Worm (Caenorhabditis elegans): ENCODE data around the gene xpo-1.

xpo-1 gene

ce11 chrV:7854603-7855002 lies 49.7 kb downstream of the xpo-1 start, which contains the start of the genes C37C3.9 and C37C3.18 (continued):
- TF ChIP-seq mes-4 (tag; optimal IDR thresholded peaks at IDR 0.05) (no peak), gei-17 (GFP tag; optimal IDR thresholded peaks at IDR 0.05) (no peak), ztf-3 (GFP tag; optimal IDR thresholded peaks at IDR 0.05) (no peak), F57A8.1 (GFP tag; optimal IDR thresholded peaks at IDR 0.05) (no peak), mxl-1 (tag; optimal IDR thresholded peaks at IDR 0.05) (no peak), madf-3 (GFP tag; IDR thresholded peaks at IDR 0.05) (no peak), dox-1 (GFP tag; IDR thresholded peaks at IDR 0.05) (peak; percentile 82), sptf-2 (GFP tag; optimal IDR thresholded peaks at IDR 0.05) (no peak), tbp1 (GFP tag; optimal IDR thresholded peaks at IDR 0.05) (peak; percentile 26), zfh-2 (GFP tag; conservative IDR thresholded peaks at IDR 0.05) (peak; percentile 93), ama-1 (optimal IDR thresholded peaks at IDR 0.05) (no peak), ama-1 (GFP tag; optimal IDR thresholded peaks at IDR 0.05) (no peak), K12H6.12 (tag; optimal IDR thresholded peaks at IDR 0.05) (peak; percentile 62), C06A6.2 (GFP tag; conservative IDR thresholded peaks at IDR 0.05) (no peak), somi-1 (GFP tag; optimal IDR thresholded peaks at IDR 0.05) (peak; percentile 50), unc-130 (GFP tag; optimal IDR thresholded peaks at IDR 0.05) (no peak), akir-1 (GFP tag; optimal IDR thresholded peaks at IDR 0.05) (peak; percentile 50), mcd-1 (GFP tag; IDR thresholded peaks at IDR 0.05) (peak; percentile 44; the same call in 1 of the 2 replicates), atf-7 (tag; optimal IDR thresholded peaks at IDR 0.05) (peak; percentile 91), ztf-22 (GFP tag; optimal IDR thresholded peaks at IDR 0.05) (peak; percentile 16), pha-4 (tag; optimal IDR thresholded peaks at IDR 0.05) (no peak), egrh-3 (GFP tag; IDR thresholded peaks at IDR 0.05) (0 out of 2 replicates have a peak, but pooled peaks have one; percentile 27), let-607 (tag; optimal IDR thresholded peaks at IDR 0.05) (peak; percentile 73 to 90), hsf-1 (GFP tag; IDR thresholded peaks at IDR 0.05) (0 out of 2 replicates have a peak, but pooled peaks have one; percentile 32), F10E7.11 (tag; optimal IDR thresholded peaks at IDR 0.05) (no peak), pbrm-1 (GFP tag; IDR thresholded peaks at IDR 0.05) (peak; percentile 54; the same call in 1 of the 2 replicates), tlf-1 (GFP tag; optimal IDR thresholded peaks at IDR 0.05) (no peak), dpff-1 (tag; optimal IDR thresholded peaks at IDR 0.05) (no peak), lag-1 (GFP tag; IDR thresholded peaks at IDR 0.05) (no peak), F33H1.4 (GFP tag; IDR thresholded peaks at IDR 0.05) (no peak), lin-40 (tag; optimal IDR thresholded peaks at IDR 0.05) (peak; percentile 48), madf-10 (tag; optimal IDR thresholded peaks at IDR 0.05) (no peak), mel-28 (tag; optimal IDR thresholded peaks at IDR 0.05; ENCODE audit: borderline replicate concordance) (peak; percentile 27), rec-8 (tag; optimal IDR thresholded peaks at IDR 0.05) (no peak), F52B5.7 (tag; optimal IDR thresholded peaks at IDR 0.05) (no peak), madf-6 (GFP tag; IDR thresholded peaks at IDR 0.05) (peak; percentile 5; the same call in 1 of the 2 replicates), attf-3 (GFP tag; conservative IDR thresholded peaks at IDR 0.05) (no peak), nhr-80 (tag; optimal IDR thresholded peaks at IDR 0.05) (peak; percentile 71), snpc-4 (GFP tag; optimal IDR thresholded peaks at IDR 0.05) (no peak), snpc-4 (tag; optimal IDR thresholded peaks at IDR 0.05) (peak; percentile 72 to 79 (median 76)), rpc-1 (optimal IDR thresholded peaks at IDR 0.05) (no peak), rpc-1 (tag; optimal IDR thresholded peaks at IDR 0.05) (no peak), F23B12.7 (tag; optimal IDR thresholded peaks at IDR 0.05; ENCODE audit: insufficient read depth) (no peak), ztf-6 (GFP tag; IDR thresholded peaks at IDR 0.05) (no peak), let-526 (GFP tag; IDR thresholded peaks at IDR 0.05) (peak; percentile 50; the same call in 1 of the 2 replicates), ZK185.1 (tag; optimal IDR thresholded peaks at IDR 0.05; ENCODE audit: poor library complexity, severe bottlenecking) (peak; percentile 12), F49E8.2 (tag; optimal IDR thresholded peaks at IDR 0.05; ENCODE audit: insufficient read depth) (no peak), cebp-1 (GFP tag; IDR thresholded peaks at IDR 0.05) (peak; percentile 90), cebp-1 (tag; optimal IDR thresholded peaks at IDR 0.05) (peak; percentile 97)
